Fruit fly (Drosophila melanogaster) Kc167 (cell line): ENCODE measurements around the gene rdgA.

ENCODE experiments used
- Myc ChIP-seq: fragments of >200 bp; optimal IDR thresholded peaks from 2 replicates; lab custom pipeline; 2017; ENCODE audit warnings: missing external identifiers
- Sin3A ChIP-seq: fragments of >200 bp; optimal IDR thresholded peaks from 2 replicates; lab custom pipeline; 2018; ENCODE audit warnings: missing external identifiers
- h ChIP-seq: fragments of >200 bp; optimal IDR thresholded peaks from 3 replicates; lab custom pipeline; 2018; ENCODE audit warnings: missing external identifiers
- insv ChIP-seq: fragments of >200 bp; optimal IDR thresholded peaks from 3 replicates; lab custom pipeline; 2018; ENCODE audit warnings: missing external identifiers
- psq ChIP-seq: fragments of >200 bp; optimal IDR thresholded peaks from 2 replicates; lab custom pipeline; 2017; ENCODE audit warnings: missing external identifiers
- ttk ChIP-seq: sonication (Bioruptor generic); optimal IDR thresholded peaks from 2 replicates; lab custom pipeline; 2017; ENCODE audit warnings: missing external identifiers

dm6 chrX:8908137-8908536 is 1.3 kb downstream of the rdgA start:
- TF ChIP-seq h (lab: Kevin White, UChicago) = no peak
- TF ChIP-seq Sin3A (lab: Kevin White, UChicago) = no peak
- TF ChIP-seq ttk = no peak
- no peak for TF ChIP-seq Myc
- TF ChIP-seq insv (lab: Kevin White, UChicago) = no peak
- no peak for TF ChIP-seq psq
